Worm (Caenorhabditis elegans): Measurements from ENCODE around the gene F54E4.3.
A peak's percentile ranks its signal among the peaks of the same experiment; 100 is the strongest.

Gene F54E4.3

DNA sequence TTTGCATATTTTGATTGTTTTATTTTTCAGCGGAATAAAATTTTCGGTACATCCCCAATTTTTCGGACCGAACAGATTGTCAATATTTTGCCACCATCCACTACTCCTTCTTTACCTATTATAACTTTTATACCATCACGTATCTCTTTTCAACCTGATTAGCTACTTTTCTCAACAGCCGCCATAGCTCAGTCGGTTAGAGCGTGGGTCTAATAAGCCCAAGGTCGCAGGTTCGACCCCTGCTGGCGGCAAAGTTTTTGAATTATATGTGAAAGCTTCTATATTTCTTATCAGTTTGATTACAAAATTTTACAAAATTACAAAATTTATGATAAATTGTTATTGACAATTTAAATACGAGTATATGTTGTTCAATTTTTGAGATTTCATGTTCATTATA is 42.8 kb upstream of the F54E4.3 start (continued):
- TF ChIP-seq lin-35 (GFP tag; optimal IDR thresholded peaks at IDR 0.05) (no peak), xnd-1 (tag; optimal IDR thresholded peaks at IDR 0.05) (no peak), F22D6.2 (tag; optimal IDR thresholded peaks at IDR 0.05) (no peak), nhr-120 (GFP tag; IDR thresholded peaks at IDR 0.05) (no peak), pbrm-1 (GFP tag; IDR thresholded peaks at IDR 0.05) (0 out of 2 replicates have a peak, but pooled peaks have one; percentile 50), ZK185.1 (tag; optimal IDR thresholded peaks at IDR 0.05; ENCODE audit: poor library complexity, severe bottlenecking) (peak; percentile 1), ztf-22 (GFP tag; optimal IDR thresholded peaks at IDR 0.05) (no peak), gei-17 (GFP tag; optimal IDR thresholded peaks at IDR 0.05) (no peak), nhr-90 (tag; optimal IDR thresholded peaks at IDR 0.05) (peak; percentile 59), snpc-1.1 (tag; optimal IDR thresholded peaks at IDR 0.05; ENCODE audit: insufficient read depth) (peak; percentile 75), repo-1 (tag; optimal IDR thresholded peaks at IDR 0.05) (no peak), snpc-4 (GFP tag; optimal IDR thresholded peaks at IDR 0.05) (peak; percentile 80), snpc-4 (tag; optimal IDR thresholded peaks at IDR 0.05) (peak in 1 of 4 experiments; percentile 83), mes-4 (tag; optimal IDR thresholded peaks at IDR 0.05) (peak; percentile 34), Y56A3A.18 (GFP tag; IDR thresholded peaks at IDR 0.05) (peak; percentile 64; the same call in 1 of the 2 replicates), B0035.1 (tag; optimal IDR thresholded peaks at IDR 0.05) (no peak), nfya-2 (GFP tag; IDR thresholded peaks at IDR 0.05) (no peak), egl-18 (GFP tag; IDR thresholded peaks at IDR 0.05) (no peak), ztf-3 (GFP tag; optimal IDR thresholded peaks at IDR 0.05) (no peak), madf-3 (GFP tag; IDR thresholded peaks at IDR 0.05) (no peak), Y53G8AR.9 (GFP tag; conservative IDR thresholded peaks at IDR 0.05) (no peak), Y79H2A.3 (GFP tag; conservative IDR thresholded peaks at IDR 0.05) (no peak), F23B12.7 (tag; optimal IDR thresholded peaks at IDR 0.05; ENCODE audit: insufficient read depth) (peak; percentile 20), die-1 (tag; optimal IDR thresholded peaks at IDR 0.05) (peak; percentile 67), rpc-1 (optimal IDR thresholded peaks at IDR 0.05) (peak; percentile 83), rpc-1 (tag; optimal IDR thresholded peaks at IDR 0.05) (peak; percentile 91), lin-26 (GFP tag; IDR thresholded peaks at IDR 0.05) (peak; percentile 80), tbp1 (GFP tag; optimal IDR thresholded peaks at IDR 0.05) (peak; percentile 89), pha-4 (tag; optimal IDR thresholded peaks at IDR 0.05) (no peak), lsy-27 (tag; optimal IDR thresholded peaks at IDR 0.05; ENCODE audit: borderline replicate concordance, insufficient read depth) (no peak), D2030.7 (GFP tag; IDR thresholded peaks at IDR 0.05) (peak; percentile 65), let-607 (tag; optimal IDR thresholded peaks at IDR 0.05) (peak in 1 of 2 experiments; percentile 17), efl-1 (GFP tag; optimal IDR thresholded peaks at IDR 0.05) (peak; percentile 10), madf-10 (tag; optimal IDR thresholded peaks at IDR 0.05) (peak; percentile 12), snpc-3.4 (tag; optimal IDR thresholded peaks at IDR 0.05) (peak; percentile 46)

DNA sequence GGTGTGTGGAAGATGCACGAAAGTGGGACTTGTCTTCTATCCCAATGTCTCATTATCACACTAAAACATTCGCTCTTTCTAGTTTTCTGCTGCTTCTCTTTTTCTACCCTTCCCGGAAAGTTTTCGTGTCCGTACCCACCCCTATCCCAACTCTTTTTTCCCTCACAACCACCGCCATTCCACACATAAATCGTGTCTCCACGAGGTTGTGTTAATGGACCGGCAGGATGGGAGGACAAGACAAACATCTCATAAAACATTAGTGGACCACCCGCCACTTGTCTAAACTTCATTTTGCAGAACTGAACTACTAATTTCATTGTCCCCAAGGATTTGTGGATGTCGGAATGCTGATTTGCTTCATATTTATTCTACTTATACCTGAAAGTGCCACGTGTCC is 37.8 kb upstream of the F54E4.3 start, which contains the start of gene slt-1:
Gene slt-1, plus strand, starts transcription at position 301 of the 400 bp plus-strand sequence.
- no peak for TF ChIP-seq mxl-1 (tag; optimal IDR thresholded peaks at IDR 0.05)
- TF ChIP-seq ztf-18 (tag; optimal IDR thresholded peaks at IDR 0.05): no peak
- no peak for TF ChIP-seq T07F8.4 (tag; optimal IDR thresholded peaks at IDR 0.05)
- TF ChIP-seq rpc-1 (optimal IDR thresholded peaks at IDR 0.05): no peak
- TF ChIP-seq rpc-1 (tag; optimal IDR thresholded peaks at IDR 0.05): no peak
- TF ChIP-seq dox-1 (GFP tag; IDR thresholded peaks at IDR 0.05): no peak
- no peak for TF ChIP-seq nhr-179 (tag; optimal IDR thresholded peaks at IDR 0.05)
- no peak for TF ChIP-seq ztf-28 (GFP tag; IDR thresholded peaks at IDR 0.05)
- no peak for TF ChIP-seq efl-1 (GFP tag; optimal IDR thresholded peaks at IDR 0.05)
- no peak for TF ChIP-seq nhr-27 (tag; optimal IDR thresholded peaks at IDR 0.05)
- no peak for TF ChIP-seq pha-4 (tag; optimal IDR thresholded peaks at IDR 0.05)
- TF ChIP-seq K11D2.4 (GFP tag; IDR thresholded peaks at IDR 0.05): no peak
- no peak for TF ChIP-seq fkh-3 (tag; optimal IDR thresholded peaks at IDR 0.05)
- TF ChIP-seq sptf-2 (GFP tag; optimal IDR thresholded peaks at IDR 0.05): no peak
- TF ChIP-seq ztf-3 (GFP tag; optimal IDR thresholded peaks at IDR 0.05): no peak
- TF ChIP-seq snpc-1.1 (tag; optimal IDR thresholded peaks at IDR 0.05; ENCODE audit: insufficient read depth): no peak
- TF ChIP-seq ztf-26 (tag; optimal IDR thresholded peaks at IDR 0.05): no peak
